Worm (Caenorhabditis elegans): ENCODE measurements around the gene C07B5.6.

DNA sequence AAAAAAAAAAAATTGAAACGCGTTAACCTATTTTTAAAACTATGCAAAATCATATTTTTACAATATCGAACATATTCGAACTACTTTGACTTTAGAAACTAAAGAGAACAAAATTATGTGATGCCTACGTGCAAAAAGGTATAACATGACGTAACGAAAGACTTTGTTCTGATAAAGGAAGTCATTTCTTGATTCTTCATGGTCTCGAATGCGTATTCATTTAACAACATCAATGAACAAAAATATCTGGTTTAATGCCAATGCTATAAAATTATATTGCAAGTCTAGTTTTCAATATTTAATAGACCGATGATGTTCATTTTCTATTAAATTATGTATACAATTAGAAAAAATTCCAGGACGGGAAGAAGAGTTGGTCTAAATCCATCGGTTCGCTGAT, 17.2 kb downstream of the C07B5.6 start:
- TF ChIP-seq him-1 (tag; optimal IDR thresholded peaks at IDR 0.05) = no peak
- no peak for TF ChIP-seq W03F9.2 (tag; optimal IDR thresholded peaks at IDR 0.05)
